Worm (Caenorhabditis elegans): ENCODE results near the gene ctbp-1.

The ctbp-1 gene

ce11 chrX:5917284-5917683, 54.8 kb downstream of the ctbp-1 start, which contains the start of gene Y23B4A.1:
TSS of gene Y23B4A.1 (minus strand) at chrX:5917384.
- no peak for TF ChIP-seq F13C5.2 (tag; optimal IDR thresholded peaks at IDR 0.05)

- TF ChIP-seq F13C5.2 (tag; optimal IDR thresholded peaks at IDR 0.05) (no peak), tra-4 (tag; optimal IDR thresholded peaks at IDR 0.05) (no peak), aly-1 (tag; optimal IDR thresholded peaks at IDR 0.05) (no peak), ceh-13 (GFP tag; optimal IDR thresholded peaks at IDR 0.05) (no peak), ceh-36 (tag; optimal IDR thresholded peaks at IDR 0.05) (no peak), flt-1 (GFP tag; IDR thresholded peaks at IDR 0.05) (no peak), scrt-1 (GFP tag; IDR thresholded peaks at IDR 0.05) (no peak), pes-1 (GFP tag; IDR thresholded peaks at IDR 0.05) (no peak), ama-1 (optimal IDR thresholded peaks at IDR 0.05) (no peak), tbx-37 (GFP tag; conservative IDR thresholded peaks at IDR 0.05) (no peak), ets-7 (tag; optimal IDR thresholded peaks at IDR 0.05) (no peak), hmg-4 (GFP tag; optimal IDR thresholded peaks at IDR 0.05) (no peak), B0310.2 (tag; optimal IDR thresholded peaks at IDR 0.05) (no peak), hmbx-1 (tag; optimal IDR thresholded peaks at IDR 0.05) (no peak), hnd-1 (tag; optimal IDR thresholded peaks at IDR 0.05) (no peak), sea-1 (GFP tag; conservative IDR thresholded peaks at IDR 0.05) (no peak), tbx-11 (GFP tag; IDR thresholded peaks at IDR 0.05) (no peak)
Observed at ce11 chrX:5919097-5919496, 56.6 kb downstream of the ctbp-1 start, which contains the start of gene capa-1. TSS of gene capa-1 (plus strand) at chrX:5919397.

Measured in whole organism, early embryonic.